Worm (Caenorhabditis elegans): ENCODE data around the gene mrpl-50.

Gene mrpl-50

ce11 chrII:8914654-8915053 lies 15.0 kb upstream of the mrpl-50 start:
- TF ChIP-seq unc-62 (GFP tag; optimal IDR thresholded peaks at IDR 0.05): no peak

ce11 chrII:8916656-8917055 lies 13.0 kb upstream of the mrpl-50 start:
- TF ChIP-seq unc-62 (GFP tag; optimal IDR thresholded peaks at IDR 0.05): no peak

- TF ChIP-seq unc-62 (GFP tag; optimal IDR thresholded peaks at IDR 0.05): no peak
These were observed 12.3 kb upstream of the mrpl-50 start for ce11 chrII:8917339-8917738.

- TF ChIP-seq unc-62 (GFP tag; optimal IDR thresholded peaks at IDR 0.05): no peak
These were observed 9.3 kb upstream of the mrpl-50 start for ce11 chrII:8920315-8920714.

ce11 chrII:8920955-8921354 lies 8.7 kb upstream of the mrpl-50 start:
- no peak for TF ChIP-seq unc-62 (GFP tag; optimal IDR thresholded peaks at IDR 0.05)

- no peak for TF ChIP-seq unc-62 (GFP tag; optimal IDR thresholded peaks at IDR 0.05)
These were observed 8.2 kb upstream of the mrpl-50 start for ce11 chrII:8921456-8921855.

- TF ChIP-seq unc-62 (GFP tag; optimal IDR thresholded peaks at IDR 0.05): no peak
These were observed 7.5 kb upstream of the mrpl-50 start, which contains the start of gene B0457.6 for ce11 chrII:8922140-8922539. TSS of gene B0457.6 (plus strand) at chrII:8922423.

ce11 chrII:8923187-8923586 lies 6.5 kb upstream of the mrpl-50 start:
- no peak for TF ChIP-seq unc-62 (GFP tag; optimal IDR thresholded peaks at IDR 0.05)

ce11 chrII:8926451-8926850 lies 3.2 kb upstream of the mrpl-50 start, which contains the start of gene B0457.2:
TSS of gene B0457.2 (minus strand) at chrII:8926551.
- TF ChIP-seq unc-62 (GFP tag; optimal IDR thresholded peaks at IDR 0.05): no peak

- TF ChIP-seq unc-62 (GFP tag; optimal IDR thresholded peaks at IDR 0.05): no peak
These were observed 2.3 kb upstream of the mrpl-50 start, which contains the start of gene cct-2 for ce11 chrII:8927253-8927791. TSS of gene cct-2 (plus strand) at chrII:8927741.

ce11 chrII:8930763-8931162 lies 1.1 kb downstream of the mrpl-50 start, which contains the start of gene enol-1:
TSS of gene enol-1 (plus strand) at chrII:8930997.
- TF ChIP-seq unc-62 (GFP tag; optimal IDR thresholded peaks at IDR 0.05): no peak

- TF ChIP-seq unc-62 (GFP tag; optimal IDR thresholded peaks at IDR 0.05): no peak
These were observed 1.9 kb downstream of the mrpl-50 start for ce11 chrII:8931405-8932149.

ce11 chrII:8932392-8932791 lies 2.8 kb downstream of the mrpl-50 start:
- TF ChIP-seq unc-62 (GFP tag; optimal IDR thresholded peaks at IDR 0.05): no peak

- TF ChIP-seq unc-62 (GFP tag; optimal IDR thresholded peaks at IDR 0.05): no peak
These were observed 4.2 kb downstream of the mrpl-50 start, which contains the start of gene T21B10.3 for ce11 chrII:8933693-8934432. TSS of gene T21B10.3 (plus strand) at chrII:8934382.

ce11 chrII:8938907-8939622 lies 9.4 kb downstream of the mrpl-50 start:
- no peak for TF ChIP-seq unc-62 (GFP tag; optimal IDR thresholded peaks at IDR 0.05)
